Worm (Caenorhabditis elegans) whole organism, young adult: Measurements from ENCODE around the gene F48E8.8.
A peak's percentile ranks its signal among the peaks of the same experiment; 100 is the strongest.

Experiments used
- F23B12.7 ChIP-seq: sonication (generic microtip); optimal IDR thresholded peaks from 2 replicates; lab custom pipeline; 2017; ENCODE audit warnings: missing genetic modification characterization, mild to moderate bottlenecking, missing compliant biosample characterization, antibody characterized with exemption, moderate library complexity; ENCODE audit not compliant: insufficient read depth
- F33H1.4 ChIP-seq: fragments of 200-800 bp; sonication (Bioruptor generic); IDR thresholded peaks from 2 replicates; pipeline ENCODE4 v1.3.6; 2022; ENCODE audit warnings: missing genetic modification reagents, missing genetic modification characterization, missing compliant biosample characterization
- F55B11.4 ChIP-seq: sonication (generic microtip); optimal IDR thresholded peaks from 2 replicates; lab custom pipeline; 2016; ENCODE audit warnings: missing compliant biosample characterization, missing genetic modification characterization, borderline replicate concordance; ENCODE audit not compliant: insufficient read depth
- K12H6.12 ChIP-seq: fragments of 200-800 bp; sonication (Bioruptor generic); optimal IDR thresholded peaks from 2 replicates; lab custom pipeline; 2018; ENCODE audit warnings: mild to moderate bottlenecking, missing genetic modification characterization, missing compliant biosample characterization
- Y79H2A.3 ChIP-seq: fragments of 200-800 bp; sonication (Bioruptor generic); conservative IDR thresholded peaks from 2 replicates; pipeline ENCODE4 v1.3.6; 2022; ENCODE audit warnings: missing genetic modification reagents, missing genetic modification characterization, missing compliant biosample characterization
- ZK185.1 ChIP-seq: sonication (generic microtip); optimal IDR thresholded peaks from 2 replicates; lab custom pipeline; 2016; ENCODE audit warnings: mild to moderate bottlenecking, missing genetic modification characterization, missing compliant biosample characterization; ENCODE audit not compliant: poor library complexity, severe bottlenecking
- ama-1 ChIP-seq, 3 experiments: fragments of 150-350 bp in 1 of 3; sonication (generic microtip) in 2 of 3; optimal IDR thresholded peaks; 2 replicates each; lab custom pipeline; 2014 to 2018; ENCODE audit warnings: missing biosample characterization in 2 of 3, missing genetic modification characterization in 2 of 3, missing genetic modification reagents in 2 of 3
- aptf-2 ChIP-seq: fragments of 200-800 bp; sonication (Bioruptor generic); conservative IDR thresholded peaks from 2 replicates; pipeline ENCODE4 v1.3.6; 2022; ENCODE audit warnings: missing genetic modification reagents, missing genetic modification characterization, missing compliant biosample characterization
- aptf-3 ChIP-seq: fragments of 200-800 bp; sonication (Bioruptor generic); IDR thresholded peaks from 2 replicates; pipeline ENCODE4 v1.3.6; 2022; ENCODE audit warnings: missing genetic modification characterization, missing compliant biosample characterization
- athp-1 ChIP-seq: sonication (generic microtip); optimal IDR thresholded peaks from 2 replicates; lab custom pipeline; 2017; ENCODE audit warnings: mild to moderate bottlenecking, missing genetic modification characterization, missing compliant biosample characterization
- attf-3 ChIP-seq: fragments of 200-800 bp; sonication (Bioruptor generic); conservative IDR thresholded peaks from 2 replicates; pipeline ENCODE4 v1.3.6; 2022; ENCODE audit warnings: missing genetic modification reagents, missing genetic modification characterization, missing compliant biosample characterization
- attf-5 ChIP-seq: fragments of 200-800 bp; sonication (Bioruptor generic); optimal IDR thresholded peaks from 2 replicates; lab custom pipeline; 2018; ENCODE audit warnings: mild to moderate bottlenecking, missing genetic modification characterization, missing compliant biosample characterization
- bed-2 ChIP-seq: fragments of 200-800 bp; sonication (Bioruptor generic); IDR thresholded peaks from 2 replicates; pipeline ENCODE4 v1.3.6; 2022; ENCODE audit warnings: missing genetic modification reagents, missing genetic modification characterization, missing compliant biosample characterization
- ccch-3 ChIP-seq: fragments of 200-800 bp; sonication (Bioruptor generic); optimal IDR thresholded peaks from 2 replicates; lab custom pipeline; 2018; ENCODE audit warnings: mild to moderate bottlenecking, missing genetic modification characterization, missing compliant biosample characterization
- cebp-1 ChIP-seq, 2 experiments: fragments of 200-800 bp in 1 of 2; sonication (Bioruptor generic) in 1 of 2; sonication (generic microtip) in 1 of 2; IDR thresholded peaks in 1 of 2; optimal IDR thresholded peaks in 1 of 2; 2 replicates each; pipeline versions ENCODE4 v1.3.6 to Lab custom; 2017 to 2022; ENCODE audit warnings: missing compliant biosample characterization in 2 of 2, missing genetic modification characterization in 2 of 2, mild to moderate bottlenecking in 1 of 2, missing genetic modification reagents in 1 of 2, moderate library complexity in 1 of 2
- ceh-58 ChIP-seq: fragments of 200-800 bp; sonication (Bioruptor generic); IDR thresholded peaks from 2 replicates; pipeline ENCODE4 v1.3.6; 2022; ENCODE audit warnings: missing genetic modification characterization, missing compliant biosample characterization
- dox-1 ChIP-seq: fragments of 200-800 bp; sonication (Bioruptor generic); IDR thresholded peaks from 2 replicates; pipeline ENCODE4 v1.3.6; 2022; ENCODE audit warnings: missing genetic modification reagents, missing genetic modification characterization, missing compliant biosample characterization
- dpl-1 ChIP-seq: fragments of 150-350 bp; optimal IDR thresholded peaks from 2 replicates; lab custom pipeline; 2014; ENCODE audit warnings: missing biosample characterization, missing genetic modification reagents, missing genetic modification characterization
- hmg-20 ChIP-seq: fragments of 200-800 bp; sonication (Bioruptor generic); IDR thresholded peaks from 2 replicates; pipeline ENCODE4 v1.3.6; 2022; ENCODE audit warnings: missing genetic modification reagents, missing genetic modification characterization, missing compliant biosample characterization
- lag-1 ChIP-seq: fragments of 200-800 bp; sonication (Bioruptor generic); IDR thresholded peaks from 2 replicates; pipeline ENCODE4 v1.3.6; 2022; ENCODE audit warnings: missing genetic modification reagents, missing genetic modification characterization, missing compliant biosample characterization
- let-526 ChIP-seq: fragments of 200-800 bp; sonication (Bioruptor generic); IDR thresholded peaks from 2 replicates; pipeline ENCODE4 v1.3.6; 2022; ENCODE audit warnings: missing genetic modification reagents, missing genetic modification characterization, missing compliant biosample characterization
- lin-26 ChIP-seq: fragments of 200-800 bp; sonication (Bioruptor generic); IDR thresholded peaks from 2 replicates; pipeline ENCODE4 v1.3.6; 2022; ENCODE audit warnings: missing genetic modification reagents, missing genetic modification characterization, missing compliant biosample characterization
- lin-35 ChIP-seq, 3 experiments: fragments of 150-350 bp in 2 of 3; sonication (generic microtip) in 1 of 3; optimal IDR thresholded peaks; 2 replicates each; lab custom pipeline; 2014 to 2018; ENCODE audit warnings: missing biosample characterization in 3 of 3, missing genetic modification characterization in 3 of 3, missing genetic modification reagents in 3 of 3
- lin-54 ChIP-seq: fragments of 200-800 bp; sonication (Bioruptor generic); optimal IDR thresholded peaks from 2 replicates; lab custom pipeline; 2018; ENCODE audit warnings: mild to moderate bottlenecking, missing genetic modification characterization, missing compliant biosample characterization
- lsl-1 ChIP-seq: fragments of 200-800 bp; sonication (Bioruptor generic); optimal IDR thresholded peaks from 2 replicates; lab custom pipeline; 2018; ENCODE audit warnings: mild to moderate bottlenecking, missing genetic modification characterization, moderate library complexity, missing compliant biosample characterization
- nhr-80 ChIP-seq: sonication (generic microtip); optimal IDR thresholded peaks from 2 replicates; lab custom pipeline; 2016; ENCODE audit warnings: missing genetic modification characterization, missing compliant biosample characterization
- nhr-90 ChIP-seq: sonication (generic microtip); optimal IDR thresholded peaks from 2 replicates; lab custom pipeline; 2016; ENCODE audit warnings: missing genotype, mild to moderate bottlenecking, missing genetic modification characterization, missing compliant biosample characterization
- pbrm-1 ChIP-seq: fragments of 200-800 bp; sonication (Bioruptor generic); IDR thresholded peaks from 2 replicates; pipeline ENCODE4 v1.3.6; 2022; ENCODE audit warnings: missing genetic modification reagents, missing genetic modification characterization, missing compliant biosample characterization
- rpc-1 ChIP-seq, 2 experiments: fragments of 150-350 bp in 1 of 2; sonication (generic microtip) in 1 of 2; optimal IDR thresholded peaks; 2 replicates each; lab custom pipeline; 2014 to 2018; ENCODE audit warnings: missing biosample characterization in 1 of 2, missing genetic modification characterization in 1 of 2, missing genetic modification reagents in 1 of 2, missing genotype in 1 of 2
- zim-3 ChIP-seq: sonication (generic microtip); optimal IDR thresholded peaks from 2 replicates; lab custom pipeline; 2017; ENCODE audit warnings: mild to moderate bottlenecking, missing genetic modification characterization, moderate library complexity, missing compliant biosample characterization
- ztf-18 ChIP-seq: sonication (generic microtip); optimal IDR thresholded peaks from 2 replicates; lab custom pipeline; 2016; ENCODE audit warnings: missing genotype, mild to moderate bottlenecking, missing genetic modification characterization, missing compliant biosample characterization
- ztf-6 ChIP-seq: fragments of 200-800 bp; sonication (Bioruptor generic); IDR thresholded peaks from 2 replicates; pipeline ENCODE4 v1.3.6; 2022; ENCODE audit warnings: missing genetic modification reagents, missing genetic modification characterization, missing compliant biosample characterization

Gene F48E8.8

DNA sequence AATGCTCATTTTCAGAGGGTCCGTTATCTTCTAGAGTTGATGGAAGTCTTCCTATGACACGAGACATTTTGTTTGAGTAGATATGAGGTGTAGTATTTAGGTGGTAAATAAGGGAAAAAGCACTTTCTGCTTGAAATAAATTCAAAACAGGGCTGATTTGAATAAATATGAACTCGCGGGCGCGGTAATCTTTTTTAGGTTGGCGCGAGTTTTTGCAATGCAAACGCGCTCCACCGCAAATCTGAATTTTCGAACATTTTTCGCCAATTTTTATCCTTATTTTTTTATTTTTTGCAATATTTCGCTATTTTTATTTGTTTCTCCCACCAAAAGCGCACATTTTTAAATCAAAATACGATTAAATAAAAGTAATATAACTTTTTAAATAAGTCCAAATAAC lies 1.4 kb downstream of the F48E8.8 start, which contains the start of gene skpt-1 (continued):
- TF ChIP-seq Y79H2A.3 (GFP tag; lab: Robert Waterston, UW) (0 out of 2 replicates have a peak, but pooled peaks have one; percentile 51), lag-1 (no peak), nhr-90 (tag; lab: Kevin White, UChicago) (no peak), aptf-3 (GFP tag; lab: Robert Waterston, UW) (no peak), ztf-6 (GFP tag; lab: Robert Waterston, UW) (no peak), pbrm-1 (GFP tag; lab: Robert Waterston, UW) (peak; percentile 62; the same call in 1 of the 2 replicates), ceh-58 (GFP tag; lab: Robert Waterston, UW) (no peak), bed-2 (0 out of 2 replicates have a peak, but pooled peaks have one; percentile 34), ZK185.1 (tag; lab: Kevin White, UChicago) (no peak), F23B12.7 (tag; lab: Kevin White, UChicago) (no peak), zim-3 (no peak), ztf-18 (no peak), lin-35 (GFP tag; optimal IDR thresholded peaks at IDR 0.05; lab: Kevin White, UChicago) (peak in 2 of 3 experiments; percentile 67 to 91)

DNA sequence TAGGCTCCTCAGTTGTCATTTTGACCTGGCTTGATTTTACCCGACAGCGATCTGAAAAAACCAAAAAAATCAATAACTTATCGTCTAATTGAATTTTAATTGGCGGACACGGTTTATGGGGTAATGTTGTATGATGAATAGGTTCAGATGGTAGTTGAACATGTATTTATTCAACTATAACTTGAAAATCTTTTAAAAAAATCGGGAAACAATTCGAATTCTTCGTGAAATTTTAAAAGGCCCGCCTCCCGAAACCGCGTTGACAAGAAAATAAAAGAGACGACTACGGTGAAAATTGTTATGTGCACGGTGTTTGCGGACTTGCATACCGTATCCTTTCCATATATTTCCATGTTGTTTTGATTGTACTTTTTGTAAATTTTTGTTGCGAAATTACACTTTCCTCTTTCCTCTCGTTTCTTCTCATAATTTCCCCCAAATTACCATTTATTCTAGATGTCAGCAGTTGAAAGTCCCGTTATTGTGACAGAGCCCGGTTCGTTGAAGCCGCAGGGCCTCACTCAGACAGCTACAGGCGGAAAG lies 6.8 kb downstream of the F48E8.8 start, which contains the start of the genes T24G10.2 and disl-2:
TSS of gene T24G10.2 (minus strand) at position 51 of the 543 bp plus-strand sequence.
TSS of gene disl-2 (plus strand) at position 457 of the 543 bp plus-strand sequence.
- peak; percentile 81 for TF ChIP-seq cebp-1 (GFP tag; IDR thresholded peaks at IDR 0.05; lab: Robert Waterston, UW)
- TF ChIP-seq cebp-1 (tag; optimal IDR thresholded peaks at IDR 0.05; lab: Kevin White, UChicago), result peak; percentile 92
- TF ChIP-seq dox-1 (GFP tag; lab: Robert Waterston, UW), result 0 out of 2 replicates have a peak, but pooled peaks have one; percentile 16
- peak; percentile 17 for TF ChIP-seq lin-54 (GFP tag; lab: Kevin White, UChicago)
- no peak for TF ChIP-seq rpc-1 (optimal IDR thresholded peaks at IDR 0.05; lab: Kevin White, UChicago)
- TF ChIP-seq rpc-1 (tag; optimal IDR thresholded peaks at IDR 0.05; lab: Kevin White, UChicago), result no peak
- TF ChIP-seq F23B12.7 (tag; lab: Kevin White, UChicago), result peak; percentile 25
- peak; percentile 10 for TF ChIP-seq dpl-1 (GFP tag; lab: Kevin White, UChicago)
- TF ChIP-seq F33H1.4 (GFP tag; lab: Robert Waterston, UW), result 0 out of 2 replicates have a peak, but pooled peaks have one; percentile 22
- no peak for TF ChIP-seq aptf-2 (GFP tag; lab: Robert Waterston, UW)
- TF ChIP-seq attf-5 (GFP tag; lab: Kevin White, UChicago), result peak; percentile 76
- TF ChIP-seq lin-35 (GFP tag; optimal IDR thresholded peaks at IDR 0.05; lab: Kevin White, UChicago), result peak in 1 of 3 experiments; percentile 27
- TF ChIP-seq athp-1 (tag; lab: Kevin White, UChicago), result no peak
- no peak for TF ChIP-seq let-526 (GFP tag; lab: Robert Waterston, UW)
- peak; percentile 86 for TF ChIP-seq lsl-1 (GFP tag; lab: Kevin White, UChicago)
- peak; percentile 15 for TF ChIP-seq K12H6.12

DNA sequence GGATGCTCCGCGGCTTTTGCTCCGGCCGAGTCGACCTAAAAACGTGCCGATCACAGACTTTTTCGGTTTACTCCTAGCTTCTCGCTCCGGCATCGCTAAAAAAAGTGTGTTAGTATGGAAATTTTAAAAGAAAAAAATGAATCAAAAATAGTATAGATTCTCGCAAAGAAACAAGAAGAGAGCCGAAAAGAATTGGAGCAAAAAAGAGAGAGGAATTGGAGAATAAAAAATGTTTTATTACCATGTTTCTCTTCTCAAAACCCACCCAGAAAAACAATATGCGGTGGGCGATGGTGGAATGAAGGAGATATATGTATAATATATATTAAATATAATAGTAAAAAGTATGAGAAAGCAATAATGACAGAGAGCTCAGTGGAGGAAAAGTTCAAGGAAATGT lies 9.1 kb downstream of the F48E8.8 start, which contains the start of gene W03A5.6:
TSS of gene W03A5.6 (minus strand) at position 101 of the 400 bp plus-strand sequence.
- no peak for TF ChIP-seq hmg-20 (GFP tag; lab: Robert Waterston, UW)
- no peak for TF ChIP-seq lin-26 (GFP tag; lab: Robert Waterston, UW)
- TF ChIP-seq ama-1 (optimal IDR thresholded peaks at IDR 0.05; lab: Kevin White, UChicago), result no peak
- no peak for TF ChIP-seq ama-1 (GFP tag; optimal IDR thresholded peaks at IDR 0.05; lab: Kevin White, UChicago)
- TF ChIP-seq attf-3 (GFP tag; lab: Robert Waterston, UW), result no peak
- TF ChIP-seq ccch-3 (GFP tag; lab: Kevin White, UChicago), result no peak
- no peak for TF ChIP-seq F55B11.4 (tag; lab: Kevin White, UChicago)
- no peak for TF ChIP-seq nhr-80 (tag; lab: Kevin White, UChicago)
- no peak for TF ChIP-seq lag-1
- no peak for TF ChIP-seq aptf-3 (GFP tag; lab: Robert Waterston, UW)
- TF ChIP-seq, all 124 proteins: peak for 0
